Fruit fly (Drosophila melanogaster): Measurements from ENCODE around the gene twit.

twit gene

DNA sequence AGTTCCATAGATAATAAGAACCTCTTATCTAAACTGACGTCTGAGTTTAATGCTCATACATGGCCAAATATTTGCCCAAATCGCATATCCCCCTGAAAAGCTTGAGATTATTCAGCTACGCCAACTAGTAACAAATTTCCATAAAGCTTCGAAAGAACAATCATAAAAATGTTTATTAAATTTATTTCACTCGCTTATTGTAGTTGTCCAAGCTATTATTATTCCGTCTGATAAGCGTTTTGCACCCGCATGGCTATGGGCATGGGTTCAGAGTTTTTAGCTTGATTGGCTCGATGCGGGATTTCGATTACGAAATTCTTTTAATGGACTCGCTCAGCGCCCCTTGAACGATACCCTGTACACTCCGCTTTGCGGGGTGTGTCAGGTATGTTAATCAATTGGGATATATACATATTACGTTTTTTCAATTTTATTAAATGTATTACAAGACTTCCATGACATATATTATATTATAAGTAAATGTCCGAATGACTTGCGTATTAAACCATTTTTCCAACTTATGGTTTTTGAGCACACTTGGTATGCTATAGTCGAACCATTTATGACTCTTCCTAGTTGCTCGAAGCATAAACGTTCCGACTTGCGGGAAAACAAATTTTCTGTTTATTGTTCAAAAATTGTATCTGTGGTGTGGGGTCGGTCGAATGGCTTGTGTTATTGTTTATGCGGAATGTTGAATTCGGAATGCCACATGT lies 46.6 kb upstream of the twit start (continued):
- TF ChIP-seq ken (GFP tag; IDR thresholded peaks at IDR 0.05) (peak; percentile 92), pita (GFP tag; optimal IDR thresholded peaks at IDR 0.05) (no peak), CG18619 (GFP tag; optimal IDR thresholded peaks at IDR 0.05) (peak; percentile 95), Hr51 (GFP tag; optimal IDR thresholded peaks at IDR 0.05) (peak; percentile 76 to 97), gt (GFP tag; IDR thresholded peaks at IDR 0.05) (peak; percentile 75), Poxn (GFP tag; IDR thresholded peaks at IDR 0.05) (peak; percentile 87), CG16813 (GFP tag; IDR thresholded peaks at IDR 0.05; ENCODE audit: partially characterized antibody) (peak; percentile 84), Elba2 (GFP tag; optimal IDR thresholded peaks at IDR 0.05) (peak; percentile 18), nau (GFP tag; optimal IDR thresholded peaks at IDR 0.05) (peak; percentile 92), CG32532 (GFP tag; IDR thresholded peaks at IDR 0.05) (peak; percentile 96), CG14441 (GFP tag; IDR thresholded peaks at IDR 0.05) (peak; percentile 95), usp (GFP tag; optimal IDR thresholded peaks at IDR 0.05) (no peak), vvl (GFP tag; IDR thresholded peaks at IDR 0.05) (peak; percentile 98), tna (GFP tag; IDR thresholded peaks at IDR 0.05; ENCODE audit: partially characterized antibody) (peak; percentile 88), ranshi (GFP tag; IDR thresholded peaks at IDR 0.05) (peak; percentile 93), kni (GFP tag; optimal IDR thresholded peaks at IDR 0.05) (peak; percentile 5), al (GFP tag; IDR thresholded peaks at IDR 0.05) (peak; percentile 94), jigr1 (GFP tag; IDR thresholded peaks at IDR 0.05) (peak; percentile 90), CG4404 (GFP tag; IDR thresholded peaks at IDR 0.05) (peak; percentile 89), CG15073 (GFP tag; optimal IDR thresholded peaks at IDR 0.05) (peak; percentile 57), E2f2 (GFP tag; IDR thresholded peaks at IDR 0.05) (peak; percentile 81), CG6654 (GFP tag; optimal IDR thresholded peaks at IDR 0.05) (peak; percentile 84), sug (tag; optimal IDR thresholded peaks at IDR 0.05) (peak; percentile 93), pros (GFP tag; optimal IDR thresholded peaks at IDR 0.05) (peak; percentile 9), CG3407 (GFP tag; optimal IDR thresholded peaks at IDR 0.05) (peak; percentile 91), CG2199 (GFP tag; IDR thresholded peaks at IDR 0.05) (peak; percentile 84; the same call in 2 of the 3 replicates), Side (GFP tag; optimal IDR thresholded peaks at IDR 0.05) (peak; percentile 62), sd (tag; optimal IDR thresholded peaks at IDR 0.05) (peak; percentile 93), fd96Cb (tag; optimal IDR thresholded peaks at IDR 0.05) (peak; percentile 92), ind (GFP tag; optimal IDR thresholded peaks at IDR 0.05) (peak; percentile 94), CG30431 (GFP tag; optimal IDR thresholded peaks at IDR 0.05) (peak; percentile 92), knrl (GFP tag; IDR thresholded peaks at IDR 0.05; ENCODE audit: partially characterized antibody) (peak; percentile 44; the same call in 2 of the 3 replicates), ttk (GFP tag; IDR thresholded peaks at IDR 0.05) (peak; percentile 91), CG2875 (GFP tag; optimal IDR thresholded peaks at IDR 0.05) (peak; percentile 95), Rfx (GFP tag; IDR thresholded peaks at IDR 0.05) (peak; percentile 97), CG32772 (GFP tag; IDR thresholded peaks at IDR 0.05) (peak; percentile 94), CG6254 (GFP tag; optimal IDR thresholded peaks at IDR 0.05) (peak; percentile 88), HLHmδ (GFP tag; optimal IDR thresholded peaks at IDR 0.05) (no peak), peb (GFP tag; IDR thresholded peaks at IDR 0.05) (peak; percentile 87), CG8290 (GFP tag; optimal IDR thresholded peaks at IDR 0.05) (peak; percentile 71), CG8290 (tag; optimal IDR thresholded peaks at IDR 0.05) (peak; percentile 7 to 92), CG10321 (GFP tag; IDR thresholded peaks at IDR 0.05) (peak; percentile 73; the same call in 1 of the 2 replicates), HLH4C (GFP tag; IDR thresholded peaks at IDR 0.05; ENCODE audit: partially characterized antibody) (peak; percentile 96), lilli (GFP tag; optimal IDR thresholded peaks at IDR 0.05) (peak; percentile 95), Fer1 (GFP tag; optimal IDR thresholded peaks at IDR 0.05) (peak; percentile 98), CG9437 (GFP tag; optimal IDR thresholded peaks at IDR 0.05) (peak; percentile 92), CG10274 (GFP tag; optimal IDR thresholded peaks at IDR 0.05) (peak; percentile 85), Aef1 (GFP tag; IDR thresholded peaks at IDR 0.05) (peak; percentile 93), CG17385 (GFP tag; optimal IDR thresholded peaks at IDR 0.05) (peak; percentile 92), pfk (GFP tag; optimal IDR thresholded peaks at IDR 0.05) (no peak)

Data from whole organism, embryonic.